Fruit fly (Drosophila melanogaster) Kc167 (cell line): ENCODE measurements around the gene CG31415.

ENCODE experiments used
- Myc ChIP-seq: fragments of >200 bp; optimal IDR thresholded peaks from 2 replicates; lab custom pipeline; 2017; ENCODE audit warnings: missing external identifiers
- Sin3A ChIP-seq: fragments of >200 bp; optimal IDR thresholded peaks from 2 replicates; lab custom pipeline; 2018; ENCODE audit warnings: missing external identifiers
- h ChIP-seq: fragments of >200 bp; optimal IDR thresholded peaks from 3 replicates; lab custom pipeline; 2018; ENCODE audit warnings: missing external identifiers
- insv ChIP-seq: fragments of >200 bp; optimal IDR thresholded peaks from 3 replicates; lab custom pipeline; 2018; ENCODE audit warnings: missing external identifiers
- psq ChIP-seq: fragments of >200 bp; optimal IDR thresholded peaks from 2 replicates; lab custom pipeline; 2017; ENCODE audit warnings: missing external identifiers
- ttk ChIP-seq: sonication (Bioruptor generic); optimal IDR thresholded peaks from 2 replicates; lab custom pipeline; 2017; ENCODE audit warnings: missing external identifiers

Gene CG31415

dm6 chr3R:9743217-9743616 lies at the start of gene CG31415:
Gene CG31415 (plus strand): TSS chr3R:9743517.
- TF ChIP-seq Myc (lab: Kevin White, UChicago): no peak
- no peak for TF ChIP-seq psq (lab: Kevin White, UChicago)
- no peak for TF ChIP-seq h (lab: Kevin White, UChicago)
- TF ChIP-seq insv (lab: Kevin White, UChicago): no peak
- no peak for TF ChIP-seq ttk (lab: Kevin White, UChicago)
- no peak for TF ChIP-seq Sin3A (lab: Kevin White, UChicago)

- no peak for TF ChIP-seq ttk (lab: Kevin White, UChicago)
- TF ChIP-seq psq (lab: Kevin White, UChicago): no peak
- TF ChIP-seq h (lab: Kevin White, UChicago): no peak
- TF ChIP-seq insv (lab: Kevin White, UChicago): no peak
- no peak for TF ChIP-seq Myc (lab: Kevin White, UChicago)
- no peak for TF ChIP-seq Sin3A (lab: Kevin White, UChicago)
Observed at dm6 chr3R:9694999-9695398, 48.3 kb upstream of the CG31415 start.

- no peak for TF ChIP-seq psq (lab: Kevin White, UChicago)
- TF ChIP-seq Myc (lab: Kevin White, UChicago): no peak
- TF ChIP-seq Sin3A (lab: Kevin White, UChicago): no peak
- no peak for TF ChIP-seq h (lab: Kevin White, UChicago)
- no peak for TF ChIP-seq insv (lab: Kevin White, UChicago)
- no peak for TF ChIP-seq ttk (lab: Kevin White, UChicago)
Observed at dm6 chr3R:9700513-9700912, 42.8 kb upstream of the CG31415 start.

dm6 chr3R:9701148-9701703 lies 42.1 kb upstream of the CG31415 start:
- TF ChIP-seq insv (lab: Kevin White, UChicago): no peak
- TF ChIP-seq psq (lab: Kevin White, UChicago): no peak
- TF ChIP-seq Myc (lab: Kevin White, UChicago): no peak
- TF ChIP-seq h (lab: Kevin White, UChicago): no peak
- TF ChIP-seq Sin3A (lab: Kevin White, UChicago): no peak

- no peak for TF ChIP-seq h (lab: Kevin White, UChicago)
- no peak for TF ChIP-seq psq (lab: Kevin White, UChicago)
- no peak for TF ChIP-seq Myc (lab: Kevin White, UChicago)
- TF ChIP-seq Sin3A (lab: Kevin White, UChicago): no peak
- no peak for TF ChIP-seq ttk (lab: Kevin White, UChicago)
- TF ChIP-seq insv (lab: Kevin White, UChicago): no peak
Observed at dm6 chr3R:9701897-9702296, 41.4 kb upstream of the CG31415 start.

dm6 chr3R:9702567-9702966 lies 40.8 kb upstream of the CG31415 start:
- TF ChIP-seq ttk (lab: Kevin White, UChicago): no peak
- TF ChIP-seq Myc (lab: Kevin White, UChicago): no peak
- TF ChIP-seq psq (lab: Kevin White, UChicago): no peak
- TF ChIP-seq h (lab: Kevin White, UChicago): no peak
- TF ChIP-seq insv (lab: Kevin White, UChicago): no peak
- TF ChIP-seq Sin3A (lab: Kevin White, UChicago): no peak

dm6 chr3R:9703273-9703672 lies 40.0 kb upstream of the CG31415 start:
- TF ChIP-seq insv (lab: Kevin White, UChicago) (no peak), Sin3A (lab: Kevin White, UChicago) (no peak), h (lab: Kevin White, UChicago) (no peak), psq (lab: Kevin White, UChicago) (no peak), Myc (lab: Kevin White, UChicago) (no peak), ttk (lab: Kevin White, UChicago) (no peak)

- TF ChIP-seq Sin3A (lab: Kevin White, UChicago) (no peak), psq (lab: Kevin White, UChicago) (no peak), Myc (lab: Kevin White, UChicago) (no peak), h (lab: Kevin White, UChicago) (no peak), insv (lab: Kevin White, UChicago) (no peak), ttk (lab: Kevin White, UChicago) (no peak)
Observed at dm6 chr3R:9704183-9705007, 38.9 kb upstream of the CG31415 start.

dm6 chr3R:9705008-9705628 lies 38.2 kb upstream of the CG31415 start, which contains the start of gene Unc-115a:
Gene Unc-115a (minus strand): TSS chr3R:9705417.
- no peak for TF ChIP-seq psq (lab: Kevin White, UChicago)
- TF ChIP-seq insv (lab: Kevin White, UChicago): no peak
- no peak for TF ChIP-seq ttk (lab: Kevin White, UChicago)
- TF ChIP-seq h (lab: Kevin White, UChicago): no peak
- TF ChIP-seq Sin3A (lab: Kevin White, UChicago): no peak
- no peak for TF ChIP-seq Myc (lab: Kevin White, UChicago)

- TF ChIP-seq psq (lab: Kevin White, UChicago) (no peak), Sin3A (lab: Kevin White, UChicago) (no peak), h (lab: Kevin White, UChicago) (no peak), Myc (lab: Kevin White, UChicago) (no peak), ttk (lab: Kevin White, UChicago) (no peak), insv (lab: Kevin White, UChicago) (no peak)
Observed at dm6 chr3R:9710228-9710627, 33.1 kb upstream of the CG31415 start.

dm6 chr3R:9710886-9711285 lies 32.4 kb upstream of the CG31415 start, which contains the start of the genes trbd and dmt:
Gene trbd (minus strand): TSS chr3R:9711037.
Gene dmt (plus strand): TSS chr3R:9711142.
- no peak for TF ChIP-seq Sin3A (lab: Kevin White, UChicago)
- no peak for TF ChIP-seq ttk (lab: Kevin White, UChicago)
- TF ChIP-seq h (lab: Kevin White, UChicago): no peak
- no peak for TF ChIP-seq psq (lab: Kevin White, UChicago)
